Worm (Caenorhabditis elegans): Measurements from ENCODE around the gene F09E5.3.
A peak's percentile ranks its signal among the peaks of the same experiment; 100 is the strongest.

Gene F09E5.3

ce11 chrII:5420947-5421614 lies 47.3 kb downstream of the F09E5.3 start, which contains the start of gene tofu-6 (continued):
- no peak for TF ChIP-seq let-607 (tag; optimal IDR thresholded peaks at IDR 0.05)
- no peak for TF ChIP-seq ztf-25 (GFP tag; IDR thresholded peaks at IDR 0.05)
- TF ChIP-seq bed-1 (GFP tag; IDR thresholded peaks at IDR 0.05), result no peak
- TF ChIP-seq tlf-1 (GFP tag; optimal IDR thresholded peaks at IDR 0.05), result peak; percentile 39
- TF ChIP-seq tbp1 (GFP tag; optimal IDR thresholded peaks at IDR 0.05), result no peak
- no peak for TF ChIP-seq Y67H2A.10 (GFP tag; conservative IDR thresholded peaks at IDR 0.05)
- no peak for TF ChIP-seq sdz-38 (tag; optimal IDR thresholded peaks at IDR 0.05)
- no peak for TF ChIP-seq dpff-1 (tag; optimal IDR thresholded peaks at IDR 0.05)
- no peak for TF ChIP-seq nhr-80 (tag; optimal IDR thresholded peaks at IDR 0.05)
- 0 out of 2 replicates have a peak, but pooled peaks have one; percentile 15 for TF ChIP-seq attf-3 (GFP tag; conservative IDR thresholded peaks at IDR 0.05)
- no peak for TF ChIP-seq T26A5.8 (tag; optimal IDR thresholded peaks at IDR 0.05)
- TF ChIP-seq nhr-179 (tag; optimal IDR thresholded peaks at IDR 0.05), result no peak
- TF ChIP-seq chd-7 (tag; optimal IDR thresholded peaks at IDR 0.05), result no peak
- no peak for TF ChIP-seq B0261.1 (tag; optimal IDR thresholded peaks at IDR 0.05)
- TF ChIP-seq rpc-1 (optimal IDR thresholded peaks at IDR 0.05), result no peak
- no peak for TF ChIP-seq rpc-1 (tag; optimal IDR thresholded peaks at IDR 0.05)
- TF ChIP-seq ceh-27 (GFP tag; optimal IDR thresholded peaks at IDR 0.05), result no peak
- no peak for TF ChIP-seq hmg-20 (GFP tag; IDR thresholded peaks at IDR 0.05)
- TF ChIP-seq aptf-2 (GFP tag; conservative IDR thresholded peaks at IDR 0.05), result no peak
- TF ChIP-seq hsf-1 (GFP tag; IDR thresholded peaks at IDR 0.05), result 0 out of 2 replicates have a peak, but pooled peaks have one; percentile 35
- TF ChIP-seq die-1 (tag; optimal IDR thresholded peaks at IDR 0.05), result no peak
- no peak for TF ChIP-seq ztf-3 (GFP tag; optimal IDR thresholded peaks at IDR 0.05)
- no peak for TF ChIP-seq unc-62 (GFP tag; optimal IDR thresholded peaks at IDR 0.05)
- TF ChIP-seq F57C9.4 (tag; optimal IDR thresholded peaks at IDR 0.05), result no peak
- peak; percentile 87 for TF ChIP-seq D2030.7 (GFP tag; IDR thresholded peaks at IDR 0.05)
- no peak for TF ChIP-seq zim-3 (tag; optimal IDR thresholded peaks at IDR 0.05)
- TF ChIP-seq ceh-79 (tag; optimal IDR thresholded peaks at IDR 0.05), result no peak
- no peak for TF ChIP-seq nhr-90 (tag; optimal IDR thresholded peaks at IDR 0.05)
- no peak for TF ChIP-seq egl-44 (GFP tag; IDR thresholded peaks at IDR 0.05)
- TF ChIP-seq egl-18 (GFP tag; IDR thresholded peaks at IDR 0.05), result no peak
- TF ChIP-seq ceh-100 (GFP tag; IDR thresholded peaks at IDR 0.05), result peak; percentile 26; the same call in 1 of the 2 replicates
- TF ChIP-seq bed-2 (GFP tag; IDR thresholded peaks at IDR 0.05), result no peak
- no peak for TF ChIP-seq akir-1 (GFP tag; optimal IDR thresholded peaks at IDR 0.05)
- no peak for TF ChIP-seq attf-5 (GFP tag; optimal IDR thresholded peaks at IDR 0.05)
- TF ChIP-seq snpc-1.3 (tag; optimal IDR thresholded peaks at IDR 0.05; ENCODE audit: insufficient read depth), result peak; percentile 36
- no peak for TF ChIP-seq F10E7.11 (tag; optimal IDR thresholded peaks at IDR 0.05)
- TF ChIP-seq F52B5.7 (tag; optimal IDR thresholded peaks at IDR 0.05), result no peak
- TF ChIP-seq rec-8 (tag; optimal IDR thresholded peaks at IDR 0.05), result no peak
- TF ChIP-seq K11D2.4 (GFP tag; IDR thresholded peaks at IDR 0.05), result no peak
- TF ChIP-seq nhr-27 (tag; optimal IDR thresholded peaks at IDR 0.05), result no peak
- no peak for TF ChIP-seq Y53G8AR.9 (GFP tag; conservative IDR thresholded peaks at IDR 0.05)
- no peak for TF ChIP-seq atf-7 (tag; optimal IDR thresholded peaks at IDR 0.05)
- peak; percentile 87 for TF ChIP-seq mcd-1 (GFP tag; IDR thresholded peaks at IDR 0.05)
- TF ChIP-seq B0336.3 (GFP tag; IDR thresholded peaks at IDR 0.05), result 0 out of 2 replicates have a peak, but pooled peaks have one; percentile 25
- TF ChIP-seq tbx-9 (tag; optimal IDR thresholded peaks at IDR 0.05; ENCODE audit: borderline replicate concordance), result no peak
- no peak for TF ChIP-seq ztf-18 (tag; optimal IDR thresholded peaks at IDR 0.05)
- peak; percentile 69 for TF ChIP-seq him-1 (tag; optimal IDR thresholded peaks at IDR 0.05)
- TF ChIP-seq F37B4.10 (GFP tag; IDR thresholded peaks at IDR 0.05), result no peak
- no peak for TF ChIP-seq let-526 (GFP tag; IDR thresholded peaks at IDR 0.05)

Measured in whole organism, young adult.